Worm (Caenorhabditis elegans): Measurements from ENCODE around the gene C13F10.1.

Gene C13F10.1

ce11 chrV:7230847-7231246 lies 7.0 kb downstream of the C13F10.1 start, which contains the start of the genes gei-6 and krr-1 (continued):
- TF ChIP-seq unc-42 (tag; optimal IDR thresholded peaks at IDR 0.05): peak; percentile 4
- TF ChIP-seq sox-4 (tag; optimal IDR thresholded peaks at IDR 0.05): peak; percentile 86
- TF ChIP-seq F13H6.1 (tag; optimal IDR thresholded peaks at IDR 0.05): peak; percentile 44
- peak; percentile 87 for TF ChIP-seq ztf-16 (tag; optimal IDR thresholded peaks at IDR 0.05)
- peak; percentile 81 for TF ChIP-seq che-1 (tag; optimal IDR thresholded peaks at IDR 0.05)
- TF ChIP-seq Y22D7AL.16 (tag; optimal IDR thresholded peaks at IDR 0.05): peak; percentile 82
- TF ChIP-seq ceh-6 (GFP tag; optimal IDR thresholded peaks at IDR 0.05): peak; percentile 65
- peak; percentile 16 for TF ChIP-seq ceh-9 (tag; optimal IDR thresholded peaks at IDR 0.05)
- peak; percentile 78 for TF ChIP-seq fax-1 (tag; optimal IDR thresholded peaks at IDR 0.05)
- no peak for TF ChIP-seq dve-1 (tag; optimal IDR thresholded peaks at IDR 0.05)
- peak; percentile 74 for TF ChIP-seq lin-11 (tag; optimal IDR thresholded peaks at IDR 0.05)
- peak; percentile 75 for TF ChIP-seq ceh-31 (tag; optimal IDR thresholded peaks at IDR 0.05)
- peak; percentile 79 for TF ChIP-seq gmeb-2 (tag; optimal IDR thresholded peaks at IDR 0.05)
- no peak for TF ChIP-seq ceh-18 (tag; optimal IDR thresholded peaks at IDR 0.05)
- TF ChIP-seq K09A11.1 (tag; optimal IDR thresholded peaks at IDR 0.05; ENCODE audit: insufficient read depth): peak; percentile 93
- TF ChIP-seq unc-55 (GFP tag; optimal IDR thresholded peaks at IDR 0.05): no peak
- TF ChIP-seq rnt-1 (tag; optimal IDR thresholded peaks at IDR 0.05): peak; percentile 58
- TF ChIP-seq elt-4 (tag; optimal IDR thresholded peaks at IDR 0.05): no peak
- peak; percentile 58 for TF ChIP-seq pqm-1 (tag; optimal IDR thresholded peaks at IDR 0.05)
- TF ChIP-seq ama-1 (optimal IDR thresholded peaks at IDR 0.05): no peak
- no peak for TF ChIP-seq dmd-4 (tag; optimal IDR thresholded peaks at IDR 0.05; ENCODE audit: borderline replicate concordance)
- TF ChIP-seq C38D4.7 (GFP tag; optimal IDR thresholded peaks at IDR 0.05): peak; percentile 79
- peak; percentile 63 for TF ChIP-seq hlh-15 (tag; optimal IDR thresholded peaks at IDR 0.05)
- TF ChIP-seq ceh-45 (GFP tag; IDR thresholded peaks at IDR 0.05): peak; percentile 55; the same call in 1 of the 2 replicates
- peak; percentile 87 for TF ChIP-seq ref-2 (tag; optimal IDR thresholded peaks at IDR 0.05)
- peak; percentile 86 for TF ChIP-seq unc-3 (GFP tag; conservative IDR thresholded peaks at IDR 0.05)
- peak; percentile 86 for TF ChIP-seq unc-3 (tag; optimal IDR thresholded peaks at IDR 0.05)
- no peak for TF ChIP-seq ceh-22 (tag; optimal IDR thresholded peaks at IDR 0.05)
- peak; percentile 82 for TF ChIP-seq K02D7.2 (tag; optimal IDR thresholded peaks at IDR 0.05)
- no peak for TF ChIP-seq ceh-30 (tag; optimal IDR thresholded peaks at IDR 0.05)
- TF ChIP-seq unc-86 (tag; optimal IDR thresholded peaks at IDR 0.05): peak; percentile 80
- TF ChIP-seq pros-1 (tag; optimal IDR thresholded peaks at IDR 0.05): no peak
- TF ChIP-seq madf-2 (tag; optimal IDR thresholded peaks at IDR 0.05): peak; percentile 77
- peak; percentile 86 for TF ChIP-seq ttx-3 (tag; optimal IDR thresholded peaks at IDR 0.05)
- TF ChIP-seq ceh-48 (tag; optimal IDR thresholded peaks at IDR 0.05): peak; percentile 74
- TF ChIP-seq ahr-1 (tag; optimal IDR thresholded peaks at IDR 0.05): peak; percentile 86

- no peak for TF ChIP-seq ceh-14 (tag; optimal IDR thresholded peaks at IDR 0.05)
- no peak for TF ChIP-seq ceh-2 (tag; optimal IDR thresholded peaks at IDR 0.05)
- TF ChIP-seq hlh-8 (tag; optimal IDR thresholded peaks at IDR 0.05): no peak
- TF ChIP-seq nfya-1 (tag; optimal IDR thresholded peaks at IDR 0.05): no peak
- no peak for TF ChIP-seq ceh-18 (tag; optimal IDR thresholded peaks at IDR 0.05)
- TF ChIP-seq tbx-7 (tag; optimal IDR thresholded peaks at IDR 0.05): no peak
- TF ChIP-seq pqm-1 (tag; optimal IDR thresholded peaks at IDR 0.05): no peak
- no peak for TF ChIP-seq fkh-10 (GFP tag; optimal IDR thresholded peaks at IDR 0.05)
- TF ChIP-seq Y22D7AL.16 (tag; optimal IDR thresholded peaks at IDR 0.05): no peak
- no peak for TF ChIP-seq eyg-1 (tag; optimal IDR thresholded peaks at IDR 0.05)
Observed at ce11 chrV:7231524-7231923, 7.6 kb downstream of the C13F10.1 start.
